Worm (Caenorhabditis elegans) whole organism, dauer: ENCODE measurements around the gene F56D6.6.
"Not testable (repeated sequence)": the region's sequence is repeated elsewhere in the genome, so short reads cannot be mapped to it uniquely, and the experiment has no call there.

Experiments
- unc-62 ChIP-seq: sonication (generic microtip); optimal IDR thresholded peaks from 2 replicates; lab custom pipeline; 2017; ENCODE audit warnings: missing biosample characterization, missing genetic modification reagents, missing genetic modification characterization

Gene F56D6.6

ce11 chrIV:3914462-3914861 is 11.4 kb downstream of the F56D6.6 start, which contains the start of gene F56D6.19:
TSS of gene F56D6.19 (plus strand) at chrIV:3914762.
- TF ChIP-seq unc-62: no peak

ce11 chrIV:3915296-3915695 is 12.2 kb downstream of the F56D6.6 start, which contains the start of gene srz-20:
TSS of gene srz-20 (plus strand) at chrIV:3915596.
- no peak for TF ChIP-seq unc-62

DNA sequence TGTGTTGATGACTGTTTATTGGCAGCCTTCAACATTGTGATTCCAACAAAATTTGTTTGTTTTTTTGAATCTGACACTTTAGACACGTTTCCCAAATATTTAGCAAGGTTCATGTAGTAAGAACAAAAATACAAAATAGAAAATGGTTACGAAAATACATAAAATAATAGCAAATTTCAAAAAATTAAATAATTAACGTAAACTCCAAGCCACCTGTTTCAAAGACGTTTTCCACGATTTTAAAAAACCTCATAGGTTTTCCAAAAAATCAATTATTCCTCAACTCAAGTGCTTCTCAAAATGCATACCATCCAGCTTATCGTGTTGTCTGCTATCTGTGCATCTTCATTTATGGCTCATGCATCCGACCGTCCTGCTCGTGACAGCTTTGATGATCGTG is 14.3 kb downstream of the F56D6.6 start, which contains the start of gene F56D6.14:
Gene F56D6.14 (plus strand): TSS at position 301 of the 400 bp plus-strand sequence.
- TF ChIP-seq unc-62: no peak

DNA sequence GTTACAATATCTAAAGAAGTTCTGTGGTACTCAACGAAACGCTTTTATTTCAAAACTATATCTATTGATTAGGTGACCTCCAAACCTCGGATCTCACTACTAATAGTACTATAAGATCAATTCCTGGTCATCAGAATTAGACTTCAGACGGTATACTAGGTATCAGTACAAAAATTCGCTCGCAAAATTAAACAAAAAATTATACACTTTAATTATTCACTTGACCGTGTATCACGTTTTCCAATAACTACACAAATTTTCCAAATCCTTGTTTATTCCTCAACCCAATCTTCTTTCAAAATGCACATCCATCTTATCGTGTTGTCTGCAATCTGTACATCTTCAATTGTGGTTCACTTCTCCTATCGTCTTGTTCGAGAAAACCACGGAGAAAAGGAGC is 15.1 kb downstream of the F56D6.6 start, which contains the start of gene F56D6.23:
Gene F56D6.23 (plus strand): TSS at position 301 of the 400 bp plus-strand sequence.
- TF ChIP-seq unc-62: no peak

DNA sequence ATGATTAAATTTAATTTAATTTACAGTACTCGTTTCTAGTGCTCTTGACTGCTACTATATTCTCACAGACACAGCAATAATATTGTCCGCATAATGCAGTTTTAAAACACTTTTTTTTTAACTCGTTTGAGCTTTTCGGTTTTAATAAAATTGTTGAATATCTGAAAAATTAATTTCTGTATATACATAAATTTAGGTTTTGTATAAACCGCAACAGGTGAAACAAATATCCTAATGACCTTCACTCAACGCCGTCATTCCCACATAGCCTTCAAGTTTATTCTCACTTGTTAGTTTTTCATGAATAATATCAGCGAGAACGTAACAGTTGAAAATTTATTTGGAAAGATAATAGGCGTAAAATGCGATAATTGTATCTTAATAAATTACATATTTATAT is 16.5 kb downstream of the F56D6.6 start, which contains the start of gene srz-19:
Gene srz-19 (plus strand): TSS at position 301 of the 400 bp plus-strand sequence.
- TF ChIP-seq unc-62: no peak

DNA sequence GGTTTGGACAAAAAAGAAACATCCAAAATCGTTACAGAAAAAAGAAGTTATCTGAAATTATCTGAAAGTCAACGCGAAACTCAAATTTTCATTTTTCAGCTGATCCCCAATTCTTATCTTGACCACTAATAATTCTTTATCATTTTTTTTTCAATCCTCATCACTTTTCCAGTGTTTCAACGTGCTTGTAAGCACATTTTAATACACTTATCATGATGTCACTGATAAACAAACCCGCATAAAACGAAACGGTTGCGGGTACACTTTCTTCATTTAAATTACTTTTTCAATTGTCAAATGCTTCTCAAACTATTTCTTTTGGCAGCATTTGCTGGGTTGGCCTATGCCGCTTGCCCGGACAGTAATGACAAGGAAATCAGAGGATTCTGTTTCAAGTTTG is 18.8 kb downstream of the F56D6.6 start, which contains the start of gene clec-67:
Gene clec-67 (plus strand): TSS at position 268 of the 400 bp plus-strand sequence.
- TF ChIP-seq unc-62: no peak

- no peak for TF ChIP-seq unc-62
These were observed 23.1 kb downstream of the F56D6.6 start, which contains the start of gene clec-68 for ce11 chrIV:3926117-3926516. TSS of gene clec-68 (plus strand) at chrIV:3926417.

- TF ChIP-seq unc-62: not testable (repeated sequence)
These were observed 29.4 kb downstream of the F56D6.6 start, which contains the start of gene clec-70 for ce11 chrIV:3932408-3932807. TSS of gene clec-70 (plus strand) at chrIV:3932708.

DNA sequence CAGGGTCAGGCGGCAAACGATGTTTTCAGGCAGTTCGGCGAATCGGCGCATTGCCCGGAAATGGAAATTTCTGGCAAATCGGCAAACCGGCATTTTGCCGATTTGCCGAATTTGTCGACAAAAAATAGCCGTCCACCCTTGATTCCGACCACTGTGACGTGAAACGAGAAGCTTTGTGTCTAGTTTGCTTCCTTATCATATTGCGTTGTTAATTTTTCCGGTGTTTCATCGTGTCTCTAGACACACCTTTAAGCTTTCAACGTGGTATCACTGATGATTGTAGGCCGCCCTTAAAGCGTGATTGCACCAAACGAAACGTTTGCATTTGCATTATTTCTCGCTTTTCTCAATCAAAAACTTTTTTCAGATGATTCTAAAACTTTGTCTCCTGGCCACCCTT is 34.0 kb downstream of the F56D6.6 start, which contains the start of gene clec-71:
Gene clec-71 (plus strand): TSS at position 362 of the 400 bp plus-strand sequence.
- TF ChIP-seq unc-62: no peak

ce11 chrIV:3941658-3942328 is 38.7 kb downstream of the F56D6.6 start, which contains the start of gene clec-174:
TSS of gene clec-174 (minus strand) at chrIV:3941708.
- TF ChIP-seq unc-62: no peak

- TF ChIP-seq unc-62: no peak
These were observed 39.9 kb downstream of the F56D6.6 start, which contains the start of gene Y46C8AL.11 for ce11 chrIV:3943003-3943402. TSS of gene Y46C8AL.11 (plus strand) at chrIV:3943303.

DNA sequence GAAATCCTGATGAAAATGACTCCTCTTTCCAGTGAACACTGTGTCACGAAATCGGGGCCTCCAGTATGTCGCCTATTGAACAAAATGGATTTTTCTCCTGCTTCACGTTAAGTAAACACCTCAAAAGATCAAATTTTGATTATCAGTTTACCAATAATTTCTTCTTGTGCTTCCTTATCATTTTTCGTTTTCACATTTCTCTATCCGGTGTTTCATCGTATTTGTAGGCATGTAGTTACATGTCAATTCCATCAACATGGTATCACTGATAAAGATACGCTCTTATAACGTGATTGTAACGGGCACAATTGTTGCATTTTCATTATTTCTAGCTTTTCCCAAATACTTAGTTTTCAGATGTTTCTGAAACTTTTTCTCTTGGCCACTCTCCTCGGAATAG is 41.4 kb downstream of the F56D6.6 start, which contains the start of gene clec-72:
Gene clec-72 (plus strand): TSS at position 358 of the 400 bp plus-strand sequence.
- no peak for TF ChIP-seq unc-62
